Worm (Caenorhabditis elegans): ENCODE data around the gene pqn-80.

Gene pqn-80

ce11 chrIII:12616990-12617393, 9.4 kb upstream of the pqn-80 start (continued):
- TF ChIP-seq rnt-1 (tag; optimal IDR thresholded peaks at IDR 0.05) = peak; percentile 69
- peak; percentile 48 for TF ChIP-seq nfya-1 (tag; optimal IDR thresholded peaks at IDR 0.05)

- no peak for TF ChIP-seq ceh-2 (tag; optimal IDR thresholded peaks at IDR 0.05)
- TF ChIP-seq ttx-3 (tag; optimal IDR thresholded peaks at IDR 0.05) = no peak
- no peak for TF ChIP-seq pag-3 (tag; optimal IDR thresholded peaks at IDR 0.05; ENCODE audit: borderline replicate concordance)
- TF ChIP-seq fkh-10 (GFP tag; optimal IDR thresholded peaks at IDR 0.05) = no peak
- TF ChIP-seq Y22D7AL.16 (tag; optimal IDR thresholded peaks at IDR 0.05) = no peak
Measured at ce11 chrIII:12624466-12624865, 1.9 kb upstream of the pqn-80 start, which contains the start of gene gtf-2A2. gtf-2A2 (plus strand) TSS chrIII:12624766.

- no peak for TF ChIP-seq unc-42 (tag; optimal IDR thresholded peaks at IDR 0.05)
- no peak for TF ChIP-seq ttx-3 (tag; optimal IDR thresholded peaks at IDR 0.05)
- TF ChIP-seq npax-4 (tag; optimal IDR thresholded peaks at IDR 0.05) = no peak
- no peak for TF ChIP-seq ceh-24 (tag; optimal IDR thresholded peaks at IDR 0.05)
- peak; percentile 81 for TF ChIP-seq nfya-1 (tag; optimal IDR thresholded peaks at IDR 0.05)
- TF ChIP-seq sox-2 (GFP tag; IDR thresholded peaks at IDR 0.05) = no peak
- TF ChIP-seq unc-86 (tag; optimal IDR thresholded peaks at IDR 0.05) = no peak
Measured at ce11 chrIII:12638592-12638991, 12.2 kb downstream of the pqn-80 start.

- no peak for TF ChIP-seq dve-1 (tag; optimal IDR thresholded peaks at IDR 0.05)
- peak; percentile 88 for TF ChIP-seq nfya-1 (tag; optimal IDR thresholded peaks at IDR 0.05)
- TF ChIP-seq Y22D7AL.16 (tag; optimal IDR thresholded peaks at IDR 0.05) = no peak
- no peak for TF ChIP-seq zip-5 (tag; optimal IDR thresholded peaks at IDR 0.05)
- TF ChIP-seq ceh-34 (tag; optimal IDR thresholded peaks at IDR 0.05) = no peak
- TF ChIP-seq C38D4.7 (GFP tag; optimal IDR thresholded peaks at IDR 0.05) = no peak
- TF ChIP-seq ama-1 (optimal IDR thresholded peaks at IDR 0.05) = no peak
Measured at ce11 chrIII:12639214-12639613, 12.8 kb downstream of the pqn-80 start.

- no peak for TF ChIP-seq ref-2 (tag; optimal IDR thresholded peaks at IDR 0.05)
- TF ChIP-seq nfya-1 (tag; optimal IDR thresholded peaks at IDR 0.05) = peak; percentile 91
- TF ChIP-seq dve-1 (tag; optimal IDR thresholded peaks at IDR 0.05) = peak; percentile 53
Measured at ce11 chrIII:12640386-12641024, 14.1 kb downstream of the pqn-80 start.

- TF ChIP-seq dve-1 (tag; optimal IDR thresholded peaks at IDR 0.05) (peak; percentile 93), mec-3 (tag; optimal IDR thresholded peaks at IDR 0.05; ENCODE audit: borderline replicate concordance) (no peak), eyg-1 (tag; optimal IDR thresholded peaks at IDR 0.05) (no peak)
Measured at ce11 chrIII:12642511-12643168, 16.3 kb downstream of the pqn-80 start.

ce11 chrIII:12644669-12645068, 18.3 kb downstream of the pqn-80 start:
- TF ChIP-seq nfya-1 (tag; optimal IDR thresholded peaks at IDR 0.05) (peak; percentile 87), unc-55 (GFP tag; optimal IDR thresholded peaks at IDR 0.05) (no peak)

- TF ChIP-seq ztf-16 (tag; optimal IDR thresholded peaks at IDR 0.05) (no peak), madf-2 (tag; optimal IDR thresholded peaks at IDR 0.05) (no peak), F13H6.1 (tag; optimal IDR thresholded peaks at IDR 0.05) (no peak), ceh-18 (tag; optimal IDR thresholded peaks at IDR 0.05) (no peak), ets-4 (tag; optimal IDR thresholded peaks at IDR 0.05) (no peak), K02D7.2 (tag; optimal IDR thresholded peaks at IDR 0.05) (no peak), hlh-8 (tag; optimal IDR thresholded peaks at IDR 0.05) (no peak), ceh-19 (GFP tag; optimal IDR thresholded peaks at IDR 0.05) (no peak), sox-2 (GFP tag; IDR thresholded peaks at IDR 0.05) (no peak), ahr-1 (tag; optimal IDR thresholded peaks at IDR 0.05) (no peak), mec-3 (tag; optimal IDR thresholded peaks at IDR 0.05; ENCODE audit: borderline replicate concordance) (no peak), nfya-1 (tag; optimal IDR thresholded peaks at IDR 0.05) (no peak), Y22D7AL.16 (tag; optimal IDR thresholded peaks at IDR 0.05) (no peak), dmd-4 (tag; optimal IDR thresholded peaks at IDR 0.05; ENCODE audit: borderline replicate concordance) (no peak), pros-1 (tag; optimal IDR thresholded peaks at IDR 0.05) (no peak), ceh-48 (tag; optimal IDR thresholded peaks at IDR 0.05) (no peak)
Measured at ce11 chrIII:12651946-12652345, 25.6 kb downstream of the pqn-80 start.
